Fruit fly (Drosophila melanogaster) whole organism, wandering third instar larva: ENCODE results near the gene sif.
A peak's percentile ranks its signal among the peaks of the same experiment; 100 is the strongest.

Source experiments
- Abd-B ChIP-seq: fragments of >200 bp; optimal IDR thresholded peaks from 2 replicates; lab custom pipeline; 2017; ENCODE audit warnings: missing biosample characterization, missing genetic modification characterization
- CG32264 ChIP-seq: fragments of 200-800 bp; sonication (Bioruptor generic); optimal IDR thresholded peaks from 2 replicates; lab custom pipeline; 2016; ENCODE audit warnings: missing biosample characterization, missing genetic modification characterization
- CG9705 ChIP-seq: fragments of 200-800 bp; sonication (Bioruptor generic); optimal IDR thresholded peaks from 2 replicates; lab custom pipeline; 2018; ENCODE audit warnings: missing biosample characterization, mild to moderate bottlenecking, missing genetic modification characterization
- Dfd ChIP-seq: fragments of >200 bp; optimal IDR thresholded peaks from 2 replicates; lab custom pipeline; 2017; ENCODE audit warnings: missing biosample characterization, missing genetic modification characterization
- Dif ChIP-seq: fragments of 200-275, 200-300 bp; sonication (Bioruptor generic); optimal IDR thresholded peaks from 2 replicates; lab custom pipeline; 2018; ENCODE audit warnings: missing biosample characterization, missing genetic modification characterization; ENCODE audit not compliant: partially characterized antibody
- GATAd ChIP-seq: sonication (Bioruptor generic); optimal IDR thresholded peaks from 2 replicates; lab custom pipeline; 2016; ENCODE audit warnings: missing biosample characterization, missing genetic modification characterization
- HLH106 ChIP-seq: fragments of 200-800 bp; optimal IDR thresholded peaks from 3 replicates; lab custom pipeline; 2019; ENCODE audit warnings: missing biosample characterization, mild to moderate bottlenecking, missing genetic modification characterization, moderate library complexity
- Hr83 ChIP-seq: fragments of 200-300 bp; sonication (Bioruptor generic); optimal IDR thresholded peaks from 2 replicates; lab custom pipeline; 2016; ENCODE audit warnings: missing biosample characterization, mild to moderate bottlenecking, missing genetic modification characterization, moderate library complexity; ENCODE audit not compliant: poor library complexity, severe bottlenecking
- Jra ChIP-seq: sonication (Bioruptor generic); optimal IDR thresholded peaks from 2 replicates; lab custom pipeline; 2016; ENCODE audit warnings: missing biosample characterization, missing genetic modification characterization
- Mio ChIP-seq: sonication (Bioruptor generic); optimal IDR thresholded peaks from 2 replicates; lab custom pipeline; 2016; ENCODE audit warnings: missing biosample characterization, missing genetic modification characterization
- Myc ChIP-seq: fragments of >200 bp; optimal IDR thresholded peaks from 2 replicates; lab custom pipeline; 2017
- OdsH ChIP-seq: fragments of 200-800 bp; sonication (Bioruptor generic); optimal IDR thresholded peaks from 2 replicates; lab custom pipeline; 2016; ENCODE audit warnings: missing biosample characterization, mild to moderate bottlenecking, missing genetic modification characterization
- Rel ChIP-seq, 2 experiments: fragments of 200-800 bp; sonication (Bioruptor generic) in 1 of 2; optimal IDR thresholded peaks; 2 replicates in 1 of 2; 3 replicates in 1 of 2; lab custom pipeline; 2016 to 2019; ENCODE audit warnings: mild to moderate bottlenecking in 2 of 2, missing biosample characterization in 2 of 2, missing genetic modification characterization in 2 of 2, moderate library complexity in 1 of 2
- Sp1 ChIP-seq: fragments of 200-800 bp; sonication (Bioruptor generic); optimal IDR thresholded peaks from 3 replicates; lab custom pipeline; 2019; ENCODE audit warnings: missing biosample characterization, mild to moderate bottlenecking, missing genetic modification characterization, moderate library complexity
- Vsx2 ChIP-seq: fragments of 200-300, 225-300 bp; sonication (Bioruptor generic); optimal IDR thresholded peaks from 2 replicates; lab custom pipeline; 2018; ENCODE audit warnings: missing biosample characterization, missing genetic modification characterization; ENCODE audit not compliant: partially characterized antibody
- br ChIP-seq: fragments of 200-800 bp; sonication (Bioruptor generic); optimal IDR thresholded peaks from 2 replicates; lab custom pipeline; 2016; ENCODE audit warnings: missing biosample characterization, missing genetic modification characterization
- brk ChIP-seq: fragments of 200-800 bp; sonication (Bioruptor generic); optimal IDR thresholded peaks from 2 replicates; lab custom pipeline; 2016; ENCODE audit warnings: missing biosample characterization, mild to moderate bottlenecking, missing genetic modification characterization
- dl ChIP-seq, 2 experiments: fragments of 175-275, 200-275 bp in 1 of 2; fragments of 200-275 bp in 1 of 2; sonication (Bioruptor generic); optimal IDR thresholded peaks; lab custom pipeline; 2018; ENCODE audit warnings: mild to moderate bottlenecking in 2 of 2, missing biosample characterization in 2 of 2, missing genetic modification characterization in 2 of 2, moderate library complexity in 2 of 2; ENCODE audit not compliant: partially characterized antibody in 2 of 2, insufficient read depth in 1 of 2
- dmrt93B ChIP-seq: fragments of 200-800 bp; sonication (Bioruptor generic); optimal IDR thresholded peaks from 2 replicates; lab custom pipeline; 2018; ENCODE audit warnings: missing biosample characterization, mild to moderate bottlenecking, missing genetic modification characterization
- ey ChIP-seq: fragments of 200-800 bp; sonication (Bioruptor generic); optimal IDR thresholded peaks from 2 replicates; lab custom pipeline; 2016; ENCODE audit warnings: missing biosample characterization, missing genetic modification characterization
- foxo ChIP-seq, 2 experiments: fragments of 200-800 bp; sonication (Bioruptor generic); optimal IDR thresholded peaks; 2 replicates in 1 of 2; 3 replicates in 1 of 2; lab custom pipeline; 2016 to 2017; ENCODE audit warnings: missing biosample characterization in 2 of 2, missing genetic modification characterization in 2 of 2
- fru ChIP-seq: fragments of 200-800 bp; sonication (Bioruptor generic); optimal IDR thresholded peaks from 3 replicates; lab custom pipeline; 2016; ENCODE audit warnings: missing biosample characterization, mild to moderate bottlenecking, missing genetic modification characterization
- h ChIP-seq: fragments of 200-800 bp; sonication (Bioruptor generic); optimal IDR thresholded peaks from 3 replicates; lab custom pipeline; 2016; ENCODE audit warnings: missing biosample characterization, mild to moderate bottlenecking, missing genetic modification characterization
- jim ChIP-seq: fragments of 175-275, 200-325 bp; sonication (Bioruptor generic); optimal IDR thresholded peaks from 2 replicates; lab custom pipeline; 2016; ENCODE audit warnings: missing biosample characterization, mild to moderate bottlenecking, missing genetic modification characterization
- pan ChIP-seq: fragments of >200 bp; optimal IDR thresholded peaks from 2 replicates; lab custom pipeline; 2017
- psq ChIP-seq: fragments of 200-800 bp; sonication (Bioruptor generic); optimal IDR thresholded peaks from 3 replicates; lab custom pipeline; 2017; ENCODE audit warnings: missing biosample characterization, mild to moderate bottlenecking, missing genetic modification characterization, moderate library complexity
- rgr ChIP-seq: fragments of 200-800 bp; sonication (Bioruptor generic); optimal IDR thresholded peaks from 3 replicates; lab custom pipeline; 2016; ENCODE audit warnings: missing biosample characterization, mild to moderate bottlenecking, missing genetic modification characterization
- sage ChIP-seq: fragments of 200-800 bp; sonication (Bioruptor generic); optimal IDR thresholded peaks from 2 replicates; lab custom pipeline; 2016; ENCODE audit warnings: missing biosample characterization, mild to moderate bottlenecking, missing genetic modification characterization
- tai ChIP-seq: sonication (Bioruptor generic); optimal IDR thresholded peaks from 2 replicates; lab custom pipeline; 2016; ENCODE audit warnings: missing biosample characterization, missing genetic modification characterization
- woc ChIP-seq: sonication (Bioruptor generic); optimal IDR thresholded peaks from 2 replicates; lab custom pipeline; 2016; ENCODE audit warnings: missing biosample characterization, mild to moderate bottlenecking, missing genetic modification characterization

Gene sif

DNA sequence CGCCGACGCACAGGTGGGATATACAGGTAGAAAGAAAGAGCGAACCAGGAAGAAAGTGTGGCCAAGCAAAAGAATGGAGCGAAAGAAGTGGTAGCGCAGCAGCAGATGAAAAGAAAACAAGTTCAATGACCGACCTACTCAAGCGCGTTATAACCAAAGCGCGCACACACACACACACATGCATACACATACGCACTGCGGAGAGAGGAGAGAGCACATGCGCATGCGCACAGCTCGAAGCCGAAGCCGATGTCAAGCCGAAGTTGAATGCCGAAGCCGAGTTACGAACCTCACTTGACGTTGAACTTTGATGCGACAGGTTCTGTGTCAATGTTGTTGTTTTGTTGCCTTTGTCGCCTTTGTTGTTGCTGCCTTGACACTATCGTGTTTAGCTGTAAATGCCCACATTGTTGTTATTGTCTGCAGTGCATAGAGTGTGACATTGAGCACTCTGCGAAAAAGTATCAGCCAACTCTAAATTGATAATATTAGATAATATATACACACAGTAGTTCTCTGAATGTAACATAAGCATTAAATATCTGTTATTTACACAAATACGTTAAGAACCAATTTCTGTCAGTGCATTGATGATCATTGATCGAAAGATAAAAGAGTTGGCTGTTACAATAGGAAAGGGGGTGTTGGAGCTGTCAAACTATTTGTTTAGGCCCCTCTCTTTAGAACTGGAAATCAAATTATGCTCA is 23.4 kb upstream of the sif start:
- TF ChIP-seq CG9705 (GFP tag; lab: Kevin White, UChicago) (no peak), tai (GFP tag; lab: Kevin White, UChicago) (no peak), ey (GFP tag; lab: Kevin White, UChicago) (no peak), GATAd (no peak), Abd-B (GFP tag; lab: Kevin White, UChicago) (no peak), jim (GFP tag; lab: Kevin White, UChicago) (no peak), dl (GFP tag; optimal IDR thresholded peaks at IDR 0.05; lab: Kevin White, UChicago; ENCODE audit: insufficient read depth in 1 of 2, partially characterized antibody in 2 of 2) (peak in 1 of 2 experiments; percentile 26), Mio (GFP tag; lab: Kevin White, UChicago) (no peak), foxo (GFP tag; optimal IDR thresholded peaks at IDR 0.05; lab: Kevin White, UChicago) (no peak), Dfd (GFP tag; lab: Kevin White, UChicago) (peak; percentile 66), Dif (GFP tag; lab: Kevin White, UChicago) (peak; percentile 27), psq (GFP tag; lab: Kevin White, UChicago) (peak; percentile 78), Sp1 (GFP tag; lab: Kevin White, UChicago) (no peak), Hr83 (GFP tag; lab: Kevin White, UChicago) (no peak), Jra (GFP tag; lab: Kevin White, UChicago) (no peak), OdsH (no peak)

DNA sequence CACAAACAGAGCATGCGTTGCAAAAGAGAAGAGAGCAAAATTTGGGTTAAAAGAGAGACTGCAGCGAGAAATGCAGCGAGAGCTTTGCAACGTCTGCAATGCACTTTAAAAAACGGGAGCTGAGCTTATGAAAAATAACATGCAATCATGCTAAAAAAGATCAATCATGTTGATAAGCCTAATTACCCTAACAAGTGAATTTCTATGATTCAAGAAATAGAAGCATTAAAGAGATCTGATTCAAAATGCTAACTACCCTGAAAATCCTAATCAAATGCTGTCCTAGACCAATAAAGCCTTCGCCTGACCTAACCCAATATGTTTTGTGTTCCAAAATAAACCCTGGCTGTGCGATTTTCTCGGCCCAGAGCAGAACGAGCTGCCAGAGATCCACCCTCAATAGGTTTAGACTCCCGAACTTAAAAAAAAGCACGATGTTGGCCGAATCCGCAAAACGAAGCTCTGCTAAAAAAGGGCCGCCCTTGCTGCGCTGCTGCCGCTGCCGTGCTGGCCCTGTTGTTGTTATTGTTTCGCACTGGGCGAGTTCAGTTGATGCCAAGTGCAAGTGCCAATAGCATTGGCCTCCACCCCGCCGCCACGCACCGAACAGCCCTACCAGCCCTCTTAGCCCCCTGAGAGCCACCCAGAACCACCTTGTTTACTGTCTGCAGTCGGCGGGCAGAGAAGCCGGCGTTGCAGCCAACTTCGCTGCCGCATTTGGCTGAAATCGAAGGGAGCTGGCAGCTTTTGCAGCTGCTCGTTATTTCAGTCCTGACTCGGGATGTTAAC is 22.3 kb upstream of the sif start:
- TF ChIP-seq fru (GFP tag; lab: Kevin White, UChicago) = peak; percentile 4
- TF ChIP-seq Dfd (GFP tag; lab: Kevin White, UChicago) = no peak
- peak in 1 of 2 experiments; percentile 4 for TF ChIP-seq foxo (GFP tag; optimal IDR thresholded peaks at IDR 0.05; lab: Kevin White, UChicago)
- TF ChIP-seq h (GFP tag; lab: Kevin White, UChicago) = no peak
- no peak for TF ChIP-seq Jra (GFP tag; lab: Kevin White, UChicago)
- TF ChIP-seq brk (GFP tag; lab: Kevin White, UChicago) = no peak
- TF ChIP-seq, all 38 proteins: peak for 2

DNA sequence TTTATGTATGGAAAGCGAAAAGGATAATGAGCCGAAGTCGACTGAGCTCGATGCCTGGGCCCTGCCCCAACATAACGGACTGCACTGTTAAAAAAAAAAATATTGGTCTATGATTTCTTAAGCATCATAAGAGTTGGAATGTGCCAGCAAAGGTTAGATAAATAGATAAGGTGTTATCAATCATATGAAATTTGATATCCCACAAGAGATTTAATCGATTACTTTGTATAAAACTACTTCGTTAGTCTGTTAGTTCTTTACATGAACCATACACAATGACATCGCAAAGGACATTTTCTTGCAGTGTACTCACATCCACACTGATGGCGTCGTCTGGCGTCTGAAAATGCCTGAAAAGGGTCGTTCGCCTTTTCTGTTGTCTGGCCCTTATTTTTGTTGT is 20.2 kb upstream of the sif start:
- TF ChIP-seq HLH106 (tag; lab: Kevin White, UChicago) (peak; percentile 58), Dif (GFP tag; lab: Kevin White, UChicago) (no peak), Myc (no peak), pan (lab: Kevin White, UChicago) (no peak), br (GFP tag; lab: Kevin White, UChicago) (peak; percentile 31), dmrt93B (GFP tag; lab: Kevin White, UChicago) (peak; percentile 10), CG9705 (GFP tag; lab: Kevin White, UChicago) (peak; percentile 25), foxo (GFP tag; optimal IDR thresholded peaks at IDR 0.05; lab: Kevin White, UChicago) (peak in 1 of 2 experiments; percentile 61), sage (GFP tag; lab: Kevin White, UChicago) (no peak), rgr (GFP tag; lab: Kevin White, UChicago) (peak; percentile 43), ey (GFP tag; lab: Kevin White, UChicago) (peak; percentile 54), fru (GFP tag; lab: Kevin White, UChicago) (peak; percentile 65), h (GFP tag; lab: Kevin White, UChicago) (peak; percentile 58), Sp1 (GFP tag; lab: Kevin White, UChicago) (peak; percentile 63), dl (GFP tag; optimal IDR thresholded peaks at IDR 0.05; lab: Kevin White, UChicago; ENCODE audit: insufficient read depth in 1 of 2, partially characterized antibody in 2 of 2) (no peak), psq (GFP tag; lab: Kevin White, UChicago) (peak; percentile 48), OdsH (peak; percentile 43)

DNA sequence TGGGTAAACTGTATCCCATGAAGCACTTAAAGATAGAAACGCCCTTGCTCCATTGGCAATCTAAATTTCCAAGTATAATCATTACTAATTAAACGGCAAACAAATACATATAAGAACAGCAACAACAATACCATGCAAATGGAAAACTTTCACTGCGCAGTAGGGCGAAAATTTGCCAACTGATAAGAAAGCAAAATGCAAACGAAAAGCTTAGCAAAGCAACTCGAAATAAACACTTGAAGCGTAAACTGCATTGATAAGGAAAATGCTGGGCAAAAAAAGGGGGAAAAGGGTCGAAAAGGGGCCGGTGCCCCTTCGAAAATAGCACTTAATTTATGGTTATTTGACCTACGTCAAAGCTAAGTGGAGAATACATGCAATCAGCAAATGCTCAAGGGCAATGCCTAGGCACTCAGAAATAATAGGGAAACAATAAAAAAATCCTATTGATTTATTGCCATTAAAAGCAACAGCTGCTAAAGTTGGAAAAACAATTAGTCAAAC is 19.1 kb upstream of the sif start:
- TF ChIP-seq Sp1 (GFP tag; lab: Kevin White, UChicago) (no peak), Abd-B (GFP tag; lab: Kevin White, UChicago) (no peak), foxo (GFP tag; optimal IDR thresholded peaks at IDR 0.05; lab: Kevin White, UChicago) (no peak), CG32264 (GFP tag; lab: Kevin White, UChicago) (no peak), HLH106 (tag; lab: Kevin White, UChicago) (no peak), Vsx2 (GFP tag; lab: Kevin White, UChicago) (no peak), Dif (GFP tag; lab: Kevin White, UChicago) (no peak), Rel (GFP tag; optimal IDR thresholded peaks at IDR 0.05; lab: Kevin White, UChicago) (no peak), Rel (tag; optimal IDR thresholded peaks at IDR 0.05; lab: Kevin White, UChicago) (no peak), woc (GFP tag; lab: Kevin White, UChicago) (no peak), CG9705 (GFP tag; lab: Kevin White, UChicago) (no peak), brk (GFP tag; lab: Kevin White, UChicago) (no peak), pan (lab: Kevin White, UChicago) (no peak), Dfd (GFP tag; lab: Kevin White, UChicago) (no peak), OdsH (no peak), psq (GFP tag; lab: Kevin White, UChicago) (no peak), Hr83 (GFP tag; lab: Kevin White, UChicago) (no peak), ey (GFP tag; lab: Kevin White, UChicago) (no peak)
